Fruit fly (Drosophila melanogaster) whole organism, prepupa: ENCODE results near the gene CG12992.

Experiments used
- Blimp-1 ChIP-seq: fragments of 200-800 bp; sonication (Bioruptor generic); optimal IDR thresholded peaks from 3 replicates; lab custom pipeline; 2017; ENCODE audit warnings: missing biosample characterization, missing genetic modification characterization, mild to moderate bottlenecking, moderate library complexity, missing genetic modification reagents
- CG10631 ChIP-seq: fragments of 200-800 bp; sonication (Bioruptor generic); optimal IDR thresholded peaks from 2 replicates; lab custom pipeline; 2016; ENCODE audit warnings: missing biosample characterization, missing genetic modification characterization
- CG10669 ChIP-seq: fragments of 200-800 bp; sonication (Bioruptor generic); optimal IDR thresholded peaks from 3 replicates; lab custom pipeline; 2018; ENCODE audit warnings: missing biosample characterization, mild to moderate bottlenecking, missing genetic modification characterization, moderate library complexity
- CG11294 ChIP-seq: fragments of 200-800 bp; sonication (Bioruptor generic); IDR thresholded peaks from 2 replicates; pipeline ENCODE4 v1.3.6; 2022; ENCODE audit warnings: missing biosample characterization, missing genetic modification characterization
- CG15336 ChIP-seq: fragments of 200-800 bp; sonication (Bioruptor generic); IDR thresholded peaks from 2 replicates; pipeline ENCODE4 v1.3.6; 2022; ENCODE audit warnings: missing biosample characterization, missing genetic modification characterization
- CG31627 ChIP-seq: fragments of 200-800 bp; sonication (Bioruptor generic); optimal IDR thresholded peaks from 3 replicates; lab custom pipeline; 2016; ENCODE audit warnings: missing biosample characterization, missing genetic modification characterization
- CG32006 ChIP-seq: fragments of 200-800 bp; sonication (Bioruptor generic); optimal IDR thresholded peaks from 3 replicates; lab custom pipeline; 2017; ENCODE audit warnings: missing biosample characterization, mild to moderate bottlenecking, missing genetic modification characterization
- CG34406 ChIP-seq: fragments of 200-800 bp; sonication (Bioruptor generic); optimal IDR thresholded peaks from 3 replicates; lab custom pipeline; 2016; ENCODE audit warnings: missing biosample characterization, missing genetic modification characterization
- CG3919 ChIP-seq: fragments of 200-800 bp; sonication (Bioruptor generic); optimal IDR thresholded peaks from 3 replicates; lab custom pipeline; 2016; ENCODE audit warnings: missing biosample characterization, missing genetic modification characterization
- CG4318 ChIP-seq: fragments of 200-800 bp; sonication (Bioruptor generic); optimal IDR thresholded peaks from 3 replicates; lab custom pipeline; 2017; ENCODE audit warnings: missing biosample characterization, mild to moderate bottlenecking, missing genetic modification characterization
- CG6163 ChIP-seq: fragments of 200-800 bp; sonication (Bioruptor generic); IDR thresholded peaks from 3 replicates; pipeline ENCODE4 v1.3.6; 2022; ENCODE audit warnings: missing biosample characterization, missing genetic modification characterization
- CG6808 ChIP-seq: fragments of 200-800 bp; sonication (Bioruptor generic); optimal IDR thresholded peaks from 3 replicates; lab custom pipeline; 2017; ENCODE audit warnings: missing biosample characterization, missing genetic modification characterization, mild to moderate bottlenecking, moderate library complexity, missing genetic modification reagents
- CG6854 ChIP-seq: fragments of 200-800 bp; sonication (Bioruptor generic); optimal IDR thresholded peaks from 2 replicates; lab custom pipeline; 2017; ENCODE audit warnings: missing biosample characterization, mild to moderate bottlenecking, missing genetic modification characterization
- CG8319 ChIP-seq: fragments of 200-800 bp; sonication (Bioruptor generic); optimal IDR thresholded peaks from 3 replicates; lab custom pipeline; 2016; ENCODE audit warnings: missing biosample characterization, missing genetic modification characterization
- CG8632 ChIP-seq: fragments of 200-800 bp; sonication (Bioruptor generic); optimal IDR thresholded peaks from 3 replicates; lab custom pipeline; 2016; ENCODE audit warnings: missing biosample characterization, missing genetic modification characterization
- CG9139 ChIP-seq: fragments of 200-800 bp; sonication (Bioruptor generic); optimal IDR thresholded peaks from 3 replicates; lab custom pipeline; 2017; ENCODE audit warnings: missing biosample characterization, mild to moderate bottlenecking, missing genetic modification characterization
- Eip75B ChIP-seq: fragments of 200-800 bp; sonication (Bioruptor generic); optimal IDR thresholded peaks from 3 replicates; lab custom pipeline; 2016; ENCODE audit warnings: missing biosample characterization, missing genetic modification characterization
- Eip78C ChIP-seq: fragments of 200-800 bp; sonication (Bioruptor generic); peaks from one replicate; lab custom pipeline; 2016; ENCODE audit warnings: missing biosample characterization, missing genetic modification characterization
- Eip93F ChIP-seq: fragments of 200-800 bp; sonication (Bioruptor generic); optimal IDR thresholded peaks from 2 replicates; lab custom pipeline; 2016; ENCODE audit warnings: missing biosample characterization, mild to moderate bottlenecking, missing genetic modification characterization
- Ets96B ChIP-seq: fragments of 200-800 bp; optimal IDR thresholded peaks from 2 replicates; lab custom pipeline; 2019; ENCODE audit warnings: missing biosample characterization, mild to moderate bottlenecking, missing genetic modification characterization, moderate library complexity
- Hr38 ChIP-seq: sonication (Bioruptor generic); optimal IDR thresholded peaks from 2 replicates; lab custom pipeline; 2016; ENCODE audit warnings: missing biosample characterization, missing genetic modification characterization
- Hr39 ChIP-seq: fragments of 200-800 bp; sonication (Bioruptor generic); optimal IDR thresholded peaks from 2 replicates; lab custom pipeline; 2016; ENCODE audit warnings: missing biosample characterization, missing genetic modification characterization
- Hr4 ChIP-seq: fragments of 200-800 bp; sonication (Bioruptor generic); optimal IDR thresholded peaks from 3 replicates; lab custom pipeline; 2016; ENCODE audit warnings: missing biosample characterization, missing genetic modification characterization
- Met ChIP-seq: fragments of 200-800 bp; sonication (Bioruptor generic); optimal IDR thresholded peaks from 3 replicates; lab custom pipeline; 2016; ENCODE audit warnings: missing biosample characterization, missing genetic modification characterization
- OdsH ChIP-seq: fragments of 200-800 bp; sonication (Bioruptor generic); optimal IDR thresholded peaks from 3 replicates; lab custom pipeline; 2016; ENCODE audit warnings: missing biosample characterization, missing genetic modification characterization
- Smox ChIP-seq: fragments of 200-800 bp; sonication (Bioruptor generic); optimal IDR thresholded peaks from 3 replicates; lab custom pipeline; 2016; ENCODE audit warnings: missing biosample characterization, missing genetic modification characterization
- Sox102F ChIP-seq: fragments of 200-800 bp; sonication (Bioruptor generic); optimal IDR thresholded peaks from 2 replicates; lab custom pipeline; 2016; ENCODE audit warnings: missing biosample characterization, mild to moderate bottlenecking, missing genetic modification characterization
- Sox14 ChIP-seq: fragments of 200-800 bp; sonication (Bioruptor generic); optimal IDR thresholded peaks from 3 replicates; lab custom pipeline; 2016; ENCODE audit warnings: missing biosample characterization, missing genetic modification characterization
- Sox15 ChIP-seq: fragments of 200-800 bp; sonication (Bioruptor generic); optimal IDR thresholded peaks from 3 replicates; lab custom pipeline; 2016; ENCODE audit warnings: missing biosample characterization, missing genetic modification characterization
- achi ChIP-seq: fragments of 200-800 bp; sonication (Bioruptor generic); optimal IDR thresholded peaks from 3 replicates; lab custom pipeline; 2016; ENCODE audit warnings: missing biosample characterization, missing genetic modification characterization
- acj6 ChIP-seq: fragments of 200-800 bp; sonication (Bioruptor generic); optimal IDR thresholded peaks from 3 replicates; lab custom pipeline; 2016; ENCODE audit warnings: missing biosample characterization, missing genetic modification characterization
- dac ChIP-seq: fragments of 200-800 bp; sonication (Bioruptor generic); optimal IDR thresholded peaks from 2 replicates; lab custom pipeline; 2017; ENCODE audit warnings: missing biosample characterization, mild to moderate bottlenecking, missing genetic modification characterization
- eg ChIP-seq: fragments of 200-800 bp; sonication (Bioruptor generic); IDR thresholded peaks from 3 replicates; pipeline ENCODE4 v1.3.6; 2022; ENCODE audit warnings: missing biosample characterization, missing genetic modification characterization
- esn ChIP-seq: fragments of 200-800 bp; sonication (Bioruptor generic); optimal IDR thresholded peaks from 2 replicates; lab custom pipeline; 2016; ENCODE audit warnings: missing biosample characterization, mild to moderate bottlenecking, missing genetic modification characterization, moderate library complexity
- fkh ChIP-seq: fragments of 200-800 bp; sonication (Bioruptor generic); optimal IDR thresholded peaks from 3 replicates; lab custom pipeline; 2017; ENCODE audit warnings: missing biosample characterization, mild to moderate bottlenecking, missing genetic modification characterization, moderate library complexity
- lz ChIP-seq: fragments of 200-800 bp; sonication (Bioruptor generic); optimal IDR thresholded peaks from 3 replicates; lab custom pipeline; 2016; ENCODE audit warnings: missing biosample characterization, missing genetic modification characterization
- pdm3 ChIP-seq: fragments of 200-800 bp; sonication (Bioruptor generic); optimal IDR thresholded peaks from 3 replicates; lab custom pipeline; 2016; ENCODE audit warnings: missing biosample characterization, missing genetic modification characterization
- salr ChIP-seq, 2 experiments: fragments of 200-800 bp; sonication (Bioruptor generic); optimal IDR thresholded peaks; 3 replicates each; lab custom pipeline; 2016 to 2018; ENCODE audit warnings: missing biosample characterization in 2 of 2, missing genetic modification characterization in 2 of 2, mild to moderate bottlenecking in 1 of 2
- spab ChIP-seq: fragments of 200-800 bp; sonication (Bioruptor generic); optimal IDR thresholded peaks from 2 replicates; lab custom pipeline; 2017; ENCODE audit warnings: missing biosample characterization, mild to moderate bottlenecking, missing genetic modification characterization, missing genetic modification reagents
- svp ChIP-seq: fragments of 200-800 bp; sonication (Bioruptor generic); peaks from one replicate; lab custom pipeline; 2016; ENCODE audit warnings: missing biosample characterization, missing genetic modification characterization
- vri ChIP-seq: fragments of 200-800 bp; sonication (Bioruptor generic); optimal IDR thresholded peaks from 3 replicates; lab custom pipeline; 2016; ENCODE audit warnings: missing biosample characterization, mild to moderate bottlenecking, missing genetic modification characterization

Gene CG12992

dm6 chrX:17581606-17582281 is 6.9 kb upstream of the CG12992 start (continued):
- TF ChIP-seq CG6808 (GFP tag; lab: Kevin White, UChicago), result peak; percentile 43
- peak; percentile 43 for TF ChIP-seq spab (GFP tag; lab: Kevin White, UChicago)
- no peak for TF ChIP-seq CG11294 (GFP tag; lab: Robert Waterston, UW)
- no peak for TF ChIP-seq Eip93F (GFP tag; lab: Kevin White, UChicago)
- TF ChIP-seq fkh (GFP tag; lab: Kevin White, UChicago), result peak; percentile 57
- no peak for TF ChIP-seq CG6854 (GFP tag; lab: Kevin White, UChicago)
- TF ChIP-seq salr (GFP tag; optimal IDR thresholded peaks at IDR 0.05; lab: Kevin White, UChicago), result peak in 1 of 2 experiments; percentile 50
- no peak for TF ChIP-seq Blimp-1 (GFP tag; lab: Kevin White, UChicago)

dm6 chrX:17582650-17583049 is 6.0 kb upstream of the CG12992 start:
- TF ChIP-seq CG4318, result no peak
- TF ChIP-seq fkh (GFP tag; lab: Kevin White, UChicago), result peak; percentile 63
- no peak for TF ChIP-seq achi (GFP tag; lab: Kevin White, UChicago)
- peak; percentile 41 for TF ChIP-seq Eip78C (GFP tag; lab: Kevin White, UChicago)

dm6 chrX:17583706-17584105 is 5.0 kb upstream of the CG12992 start:
- TF ChIP-seq Sox14, result no peak
- no peak for TF ChIP-seq Hr38 (GFP tag; lab: Kevin White, UChicago)
- TF ChIP-seq CG3919, result no peak
- no peak for TF ChIP-seq spab (GFP tag; lab: Kevin White, UChicago)
- TF ChIP-seq CG6163 (GFP tag; lab: Robert Waterston, UW), result no peak
- no peak for TF ChIP-seq CG32006
- no peak for TF ChIP-seq OdsH (GFP tag; lab: Kevin White, UChicago)
- no peak for TF ChIP-seq CG4318
- TF ChIP-seq Sox102F (GFP tag; lab: Kevin White, UChicago), result no peak
- TF ChIP-seq Sox15 (GFP tag; lab: Kevin White, UChicago), result no peak
- TF ChIP-seq CG9139 (GFP tag; lab: Kevin White, UChicago), result no peak
- TF ChIP-seq svp, result no peak
- no peak for TF ChIP-seq salr (GFP tag; optimal IDR thresholded peaks at IDR 0.05; lab: Kevin White, UChicago)
- TF ChIP-seq Smox (GFP tag; lab: Kevin White, UChicago), result no peak
- no peak for TF ChIP-seq CG34406 (GFP tag; lab: Kevin White, UChicago)

dm6 chrX:17585892-17586291 is 2.8 kb upstream of the CG12992 start:
- TF ChIP-seq CG4318 (no peak), CG8632 (no peak), Eip78C (GFP tag; lab: Kevin White, UChicago) (no peak)

dm6 chrX:17588134-17588533 is 531 bp upstream of the CG12992 start:
- peak; percentile 82 for TF ChIP-seq vri (GFP tag; lab: Kevin White, UChicago)
- peak; percentile 36 for TF ChIP-seq OdsH (GFP tag; lab: Kevin White, UChicago)
- TF ChIP-seq esn (GFP tag; lab: Kevin White, UChicago), result peak; percentile 47
- TF ChIP-seq Eip93F (GFP tag; lab: Kevin White, UChicago), result no peak
- TF ChIP-seq Eip78C (GFP tag; lab: Kevin White, UChicago), result peak; percentile 55
- TF ChIP-seq Ets96B (tag; lab: Kevin White, UChicago), result peak; percentile 26
- TF ChIP-seq svp, result no peak
- TF ChIP-seq CG9139 (GFP tag; lab: Kevin White, UChicago), result no peak
- TF ChIP-seq CG8319, result no peak
- peak; percentile 30 for TF ChIP-seq CG6808 (GFP tag; lab: Kevin White, UChicago)
- peak; percentile 25 for TF ChIP-seq CG31627
- no peak for TF ChIP-seq eg (GFP tag; lab: Robert Waterston, UW)
- TF ChIP-seq Eip75B, result peak; percentile 5
- TF ChIP-seq lz, result peak; percentile 38
- no peak for TF ChIP-seq dac
- TF ChIP-seq CG32006, result peak; percentile 44
- peak; percentile 41 for TF ChIP-seq pdm3 (GFP tag; lab: Kevin White, UChicago)
- no peak for TF ChIP-seq Sox102F (GFP tag; lab: Kevin White, UChicago)
- TF ChIP-seq Hr4, result peak; percentile 26
- TF ChIP-seq CG10669 (GFP tag; lab: Kevin White, UChicago), result peak; percentile 15
- peak; percentile 11 for TF ChIP-seq acj6 (GFP tag; lab: Kevin White, UChicago)
- TF ChIP-seq CG34406 (GFP tag; lab: Kevin White, UChicago), result peak; percentile 8
- 0 out of 2 replicates have a peak, but pooled peaks have one; percentile 20 for TF ChIP-seq CG15336 (GFP tag; lab: Robert Waterston, UW)
- peak; percentile 27 for TF ChIP-seq CG8632
- TF ChIP-seq Smox (GFP tag; lab: Kevin White, UChicago), result peak; percentile 5
- TF ChIP-seq Sox14, result peak; percentile 11
- peak; percentile 19 for TF ChIP-seq Hr39
- TF ChIP-seq achi (GFP tag; lab: Kevin White, UChicago), result peak; percentile 12
- no peak for TF ChIP-seq Met
- TF ChIP-seq CG10631, result peak; percentile 5
